Worm (Caenorhabditis elegans): Measurements from ENCODE around the gene nhr-38.

DNA sequence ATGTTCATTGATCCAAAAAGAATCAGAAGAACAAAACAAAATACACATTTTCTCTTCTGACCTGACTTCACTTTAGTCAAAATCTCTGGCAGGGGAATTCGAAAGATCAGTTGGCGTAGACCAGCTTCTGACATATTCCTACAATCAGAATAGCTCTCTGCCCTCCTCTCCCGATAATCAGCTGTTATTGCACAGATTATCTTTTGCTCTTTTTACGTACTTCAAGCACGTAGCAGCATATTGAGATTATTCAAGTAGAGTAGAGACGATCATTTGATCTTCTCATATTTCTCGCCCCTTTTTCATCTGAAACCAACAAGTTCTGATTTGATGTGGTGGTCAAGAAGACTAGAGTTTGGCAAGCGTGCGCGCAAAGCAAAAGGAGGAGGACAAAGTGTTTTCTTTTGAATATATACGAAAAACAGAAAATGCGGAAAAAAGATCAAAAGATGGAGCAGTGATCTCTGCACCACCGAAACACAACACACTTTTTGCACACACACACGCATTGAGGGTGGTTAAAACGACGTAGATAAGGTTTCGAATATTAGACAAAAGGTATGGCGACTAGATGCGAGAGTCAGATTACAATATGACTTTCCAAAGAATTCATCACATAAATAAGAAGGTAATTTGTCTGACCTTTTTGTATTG lies 36.2 kb upstream of the nhr-38 start:
- TF ChIP-seq sea-1 (GFP tag; conservative IDR thresholded peaks at IDR 0.05), result no peak
- no peak for TF ChIP-seq ama-1 (optimal IDR thresholded peaks at IDR 0.05)
- TF ChIP-seq scrt-1 (GFP tag; IDR thresholded peaks at IDR 0.05), result no peak
- no peak for TF ChIP-seq ceh-13 (GFP tag; optimal IDR thresholded peaks at IDR 0.05)
- TF ChIP-seq tbx-11 (GFP tag; IDR thresholded peaks at IDR 0.05), result no peak
- no peak for TF ChIP-seq tbx-37 (GFP tag; conservative IDR thresholded peaks at IDR 0.05)
- TF ChIP-seq B0310.2 (tag; optimal IDR thresholded peaks at IDR 0.05), result no peak
- TF ChIP-seq pes-1 (GFP tag; IDR thresholded peaks at IDR 0.05), result no peak
- TF ChIP-seq hnd-1 (tag; optimal IDR thresholded peaks at IDR 0.05), result no peak
- TF ChIP-seq tra-4 (tag; optimal IDR thresholded peaks at IDR 0.05), result no peak
- no peak for TF ChIP-seq hmg-4 (GFP tag; optimal IDR thresholded peaks at IDR 0.05)
- TF ChIP-seq ceh-36 (tag; optimal IDR thresholded peaks at IDR 0.05), result no peak

Measured in whole organism, early embryonic.